Worm (Caenorhabditis elegans) whole organism, L4/young adult: ENCODE results near the gene T07H3.8.
"Not testable (repeated sequence)": the region's sequence is repeated elsewhere in the genome, so short reads cannot be mapped to it uniquely, and the experiment has no call there.

Experiments used
- dao-5 ChIP-seq: sonication (generic microtip); optimal IDR thresholded peaks from 2 replicates; lab custom pipeline; 2016; ENCODE audit warnings: missing genotype, missing genetic modification characterization, moderate library complexity, missing compliant biosample characterization
- him-1 ChIP-seq: sonication (generic microtip); optimal IDR thresholded peaks from 2 replicates; lab custom pipeline; 2016; ENCODE audit warnings: missing genotype, missing genetic modification reagents, missing genetic modification characterization, missing compliant biosample characterization

DNA sequence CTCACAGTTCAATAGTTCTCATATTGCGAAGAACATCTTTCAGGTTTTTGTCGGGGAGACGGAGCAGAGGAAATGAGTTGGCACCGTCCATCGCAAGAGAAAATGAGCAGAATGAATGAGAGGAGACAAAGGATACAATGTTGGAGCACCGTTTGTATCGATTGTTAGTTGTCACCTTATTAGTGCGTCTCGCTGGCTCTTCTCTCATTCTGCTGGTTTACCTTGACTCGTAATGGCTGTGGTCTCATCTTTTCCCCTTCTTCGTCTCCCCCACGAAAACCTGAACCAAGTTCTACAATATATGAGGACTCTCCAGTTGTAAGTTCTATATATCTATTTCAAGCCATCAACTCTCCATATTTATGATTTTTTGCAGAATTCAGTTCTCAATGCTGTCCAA lies 30.2 kb upstream of the T07H3.8 start, which contains the start of the genes fbxb-54 and fbxb-50:
- TF ChIP-seq him-1, dao-5: not testable (repeated sequence)
